Worm (Caenorhabditis elegans): ENCODE measurements around the gene ZK177.1.

Gene ZK177.1

ce11 chrII:5541685-5542084 lies 13.7 kb downstream of the ZK177.1 start, which contains the start of gene C17C3.24:
Gene C17C3.24, minus strand, starts transcription at chrII:5541785.
- no peak for TF ChIP-seq ztf-23 (GFP tag; IDR thresholded peaks at IDR 0.05)
- TF ChIP-seq cog-1 (tag; optimal IDR thresholded peaks at IDR 0.05): no peak
- no peak for TF ChIP-seq klf-2 (GFP tag; conservative IDR thresholded peaks at IDR 0.05)
- TF ChIP-seq T22C8.4 (GFP tag; IDR thresholded peaks at IDR 0.05): no peak
- no peak for TF ChIP-seq med-1 (GFP tag; optimal IDR thresholded peaks at IDR 0.05; ENCODE audit: insufficient read depth)
- TF ChIP-seq ztf-29 (GFP tag; IDR thresholded peaks at IDR 0.05): no peak
- TF ChIP-seq flt-1 (GFP tag; IDR thresholded peaks at IDR 0.05): no peak

- TF ChIP-seq med-1 (GFP tag; optimal IDR thresholded peaks at IDR 0.05; ENCODE audit: insufficient read depth): peak; percentile 60
- 0 out of 2 replicates have a peak, but pooled peaks have one; percentile 40 for TF ChIP-seq ztf-29 (GFP tag; IDR thresholded peaks at IDR 0.05)
- TF ChIP-seq ztf-23 (GFP tag; IDR thresholded peaks at IDR 0.05): peak; percentile 84
- TF ChIP-seq flt-1 (GFP tag; IDR thresholded peaks at IDR 0.05): peak; percentile 93
- peak; percentile 53; the same call in 1 of the 2 replicates for TF ChIP-seq ref-1 (GFP tag; conservative IDR thresholded peaks at IDR 0.05)
- no peak; the same call in none of the 2 replicates for TF ChIP-seq klf-2 (GFP tag; conservative IDR thresholded peaks at IDR 0.05)
- TF ChIP-seq cog-1 (tag; optimal IDR thresholded peaks at IDR 0.05): peak; percentile 95
- TF ChIP-seq T22C8.4 (GFP tag; IDR thresholded peaks at IDR 0.05): peak; percentile 64
- TF ChIP-seq tab-1 (GFP tag; IDR thresholded peaks at IDR 0.05): peak; percentile 82
These were observed 15.7 kb downstream of the ZK177.1 start for ce11 chrII:5543476-5544144.

ce11 chrII:5544145-5544515 lies 16.2 kb downstream of the ZK177.1 start:
- TF ChIP-seq T22C8.4 (GFP tag; IDR thresholded peaks at IDR 0.05): no peak
- TF ChIP-seq ztf-29 (GFP tag; IDR thresholded peaks at IDR 0.05): no peak
- TF ChIP-seq ref-1 (GFP tag; conservative IDR thresholded peaks at IDR 0.05): no peak
- TF ChIP-seq ztf-23 (GFP tag; IDR thresholded peaks at IDR 0.05): no peak
- no peak for TF ChIP-seq klf-2 (GFP tag; conservative IDR thresholded peaks at IDR 0.05)
- TF ChIP-seq flt-1 (GFP tag; IDR thresholded peaks at IDR 0.05): no peak
- TF ChIP-seq tab-1 (GFP tag; IDR thresholded peaks at IDR 0.05): no peak
- TF ChIP-seq cog-1 (tag; optimal IDR thresholded peaks at IDR 0.05): no peak
- TF ChIP-seq med-1 (GFP tag; optimal IDR thresholded peaks at IDR 0.05; ENCODE audit: insufficient read depth): no peak

ce11 chrII:5544764-5545163 lies 16.8 kb downstream of the ZK177.1 start, which contains the start of gene ins-13:
Gene ins-13, minus strand, starts transcription at chrII:5544864.
- no peak for TF ChIP-seq med-1 (GFP tag; optimal IDR thresholded peaks at IDR 0.05; ENCODE audit: insufficient read depth)
- no peak for TF ChIP-seq ztf-23 (GFP tag; IDR thresholded peaks at IDR 0.05)
- no peak for TF ChIP-seq flt-1 (GFP tag; IDR thresholded peaks at IDR 0.05)
- no peak for TF ChIP-seq ref-1 (GFP tag; conservative IDR thresholded peaks at IDR 0.05)
- TF ChIP-seq T22C8.4 (GFP tag; IDR thresholded peaks at IDR 0.05): no peak
- no peak for TF ChIP-seq tab-1 (GFP tag; IDR thresholded peaks at IDR 0.05)
- no peak for TF ChIP-seq ztf-29 (GFP tag; IDR thresholded peaks at IDR 0.05)
- no peak for TF ChIP-seq klf-2 (GFP tag; conservative IDR thresholded peaks at IDR 0.05)
- TF ChIP-seq cog-1 (tag; optimal IDR thresholded peaks at IDR 0.05): no peak

ce11 chrII:5547442-5547894 lies 19.5 kb downstream of the ZK177.1 start, which contains the start of gene acdh-2:
Gene acdh-2, minus strand, starts transcription at chrII:5547492.
- TF ChIP-seq ztf-23 (GFP tag; IDR thresholded peaks at IDR 0.05) (no peak), ref-1 (GFP tag; conservative IDR thresholded peaks at IDR 0.05) (no peak), ztf-29 (GFP tag; IDR thresholded peaks at IDR 0.05) (no peak), klf-2 (GFP tag; conservative IDR thresholded peaks at IDR 0.05) (no peak), cog-1 (tag; optimal IDR thresholded peaks at IDR 0.05) (no peak), tab-1 (GFP tag; IDR thresholded peaks at IDR 0.05) (no peak), flt-1 (GFP tag; IDR thresholded peaks at IDR 0.05) (no peak), T22C8.4 (GFP tag; IDR thresholded peaks at IDR 0.05) (no peak), med-1 (GFP tag; optimal IDR thresholded peaks at IDR 0.05; ENCODE audit: insufficient read depth) (no peak)

- no peak for TF ChIP-seq klf-2 (GFP tag; conservative IDR thresholded peaks at IDR 0.05)
- no peak for TF ChIP-seq T22C8.4 (GFP tag; IDR thresholded peaks at IDR 0.05)
- TF ChIP-seq tab-1 (GFP tag; IDR thresholded peaks at IDR 0.05): no peak
- TF ChIP-seq med-1 (GFP tag; optimal IDR thresholded peaks at IDR 0.05; ENCODE audit: insufficient read depth): no peak
- TF ChIP-seq ztf-23 (GFP tag; IDR thresholded peaks at IDR 0.05): no peak
- no peak for TF ChIP-seq ztf-29 (GFP tag; IDR thresholded peaks at IDR 0.05)
- TF ChIP-seq flt-1 (GFP tag; IDR thresholded peaks at IDR 0.05): no peak
- TF ChIP-seq cog-1 (tag; optimal IDR thresholded peaks at IDR 0.05): no peak
- TF ChIP-seq ref-1 (GFP tag; conservative IDR thresholded peaks at IDR 0.05): no peak
These were observed 21.8 kb downstream of the ZK177.1 start, which contains the start of gene C17C3.6 for ce11 chrII:5549746-5550145. Gene C17C3.6, plus strand, starts transcription at chrII:5550046.

ce11 chrII:5551517-5551916 lies 23.6 kb downstream of the ZK177.1 start, which contains the start of gene C17C3.5:
Gene C17C3.5, plus strand, starts transcription at chrII:5551817.
- no peak for TF ChIP-seq ztf-23 (GFP tag; IDR thresholded peaks at IDR 0.05)

ce11 chrII:5553531-5553930 lies 25.6 kb downstream of the ZK177.1 start:
- TF ChIP-seq ref-1 (GFP tag; conservative IDR thresholded peaks at IDR 0.05) (no peak), ztf-23 (GFP tag; IDR thresholded peaks at IDR 0.05) (no peak), cog-1 (tag; optimal IDR thresholded peaks at IDR 0.05) (no peak), tab-1 (GFP tag; IDR thresholded peaks at IDR 0.05) (no peak), T22C8.4 (GFP tag; IDR thresholded peaks at IDR 0.05) (no peak), med-1 (GFP tag; optimal IDR thresholded peaks at IDR 0.05; ENCODE audit: insufficient read depth) (no peak), ztf-29 (GFP tag; IDR thresholded peaks at IDR 0.05) (no peak), flt-1 (GFP tag; IDR thresholded peaks at IDR 0.05) (no peak), klf-2 (GFP tag; conservative IDR thresholded peaks at IDR 0.05) (no peak)

- TF ChIP-seq ztf-29 (GFP tag; IDR thresholded peaks at IDR 0.05) (no peak), T22C8.4 (GFP tag; IDR thresholded peaks at IDR 0.05) (no peak), med-1 (GFP tag; optimal IDR thresholded peaks at IDR 0.05; ENCODE audit: insufficient read depth) (no peak), cog-1 (tag; optimal IDR thresholded peaks at IDR 0.05) (no peak), flt-1 (GFP tag; IDR thresholded peaks at IDR 0.05) (no peak), ref-1 (GFP tag; conservative IDR thresholded peaks at IDR 0.05) (no peak)
These were observed 26.4 kb downstream of the ZK177.1 start, which contains the start of gene ins-12 for ce11 chrII:5554317-5554716. Gene ins-12, plus strand, starts transcription at chrII:5554617.

Data from whole organism, midembryonic.